Worm (Caenorhabditis elegans): ENCODE results near the gene W08A12.2.

Gene W08A12.2

ce11 chrV:3702998-3703397 is 17.3 kb upstream of the W08A12.2 start (continued):
- TF ChIP-seq nhr-71 (tag; optimal IDR thresholded peaks at IDR 0.05) = peak; percentile 9
- TF ChIP-seq F16B12.6 (tag; optimal IDR thresholded peaks at IDR 0.05) = no peak
- peak; percentile 16 for TF ChIP-seq snu-23 (GFP tag; optimal IDR thresholded peaks at IDR 0.05)
- peak; percentile 13 for TF ChIP-seq swsn-7 (tag; optimal IDR thresholded peaks at IDR 0.05)

- no peak for TF ChIP-seq unc-30 (tag; optimal IDR thresholded peaks at IDR 0.05)
- TF ChIP-seq F16B12.6 (tag; optimal IDR thresholded peaks at IDR 0.05) = no peak
- TF ChIP-seq pax-3 (tag; optimal IDR thresholded peaks at IDR 0.05) = no peak
- TF ChIP-seq efl-3 (GFP tag; optimal IDR thresholded peaks at IDR 0.05) = no peak
- no peak for TF ChIP-seq snu-23 (GFP tag; optimal IDR thresholded peaks at IDR 0.05)
- no peak for TF ChIP-seq mab-9 (GFP tag; IDR thresholded peaks at IDR 0.05)
- TF ChIP-seq nhr-237 (tag; optimal IDR thresholded peaks at IDR 0.05) = no peak
- TF ChIP-seq lin-15B (tag; optimal IDR thresholded peaks at IDR 0.05) = no peak
- no peak for TF ChIP-seq zag-1 (tag; optimal IDR thresholded peaks at IDR 0.05)
- TF ChIP-seq vab-15 (tag; optimal IDR thresholded peaks at IDR 0.05) = no peak
- no peak for TF ChIP-seq mdl-1 (tag; optimal IDR thresholded peaks at IDR 0.05)
- TF ChIP-seq C04F5.9 (tag; optimal IDR thresholded peaks at IDR 0.05) = no peak
- no peak for TF ChIP-seq ceh-8 (GFP tag; optimal IDR thresholded peaks at IDR 0.05)
- no peak for TF ChIP-seq C16A3.4 (tag; optimal IDR thresholded peaks at IDR 0.05)
- no peak for TF ChIP-seq alr-1 (tag; optimal IDR thresholded peaks at IDR 0.05; ENCODE audit: borderline replicate concordance)
Observed at ce11 chrV:3698497-3698896, 12.8 kb upstream of the W08A12.2 start.

- no peak for TF ChIP-seq sup-37 (GFP tag; optimal IDR thresholded peaks at IDR 0.05)
- peak in 1 of 2 experiments; percentile 23 for TF ChIP-seq mdl-1 (tag; optimal IDR thresholded peaks at IDR 0.05)
- peak; percentile 34 for TF ChIP-seq lin-14 (GFP tag; optimal IDR thresholded peaks at IDR 0.05)
- no peak for TF ChIP-seq sox-4 (tag; optimal IDR thresholded peaks at IDR 0.05)
- no peak for TF ChIP-seq ztf-11 (tag; optimal IDR thresholded peaks at IDR 0.05)
- no peak for TF ChIP-seq swsn-7 (tag; optimal IDR thresholded peaks at IDR 0.05)
- TF ChIP-seq egl-27 (tag; optimal IDR thresholded peaks at IDR 0.05) = no peak
- TF ChIP-seq nhr-85 (tag) = peak; percentile 43
- peak; percentile 62 for TF ChIP-seq blmp-1 (tag; optimal IDR thresholded peaks at IDR 0.05)
- no peak for TF ChIP-seq isw-1 (GFP tag; IDR thresholded peaks at IDR 0.05)
- TF ChIP-seq nhr-20 (tag; optimal IDR thresholded peaks at IDR 0.05) = peak; percentile 24
- peak in 1 of 2 experiments; percentile 41 for TF ChIP-seq lsy-2 (tag; optimal IDR thresholded peaks at IDR 0.05)
- TF ChIP-seq nhr-71 (tag; optimal IDR thresholded peaks at IDR 0.05) = peak; percentile 38
- TF ChIP-seq rnt-1 (tag; optimal IDR thresholded peaks at IDR 0.05) = no peak
- TF ChIP-seq nhr-76 (tag; optimal IDR thresholded peaks at IDR 0.05) = no peak
- TF ChIP-seq lin-35 (GFP tag; optimal IDR thresholded peaks at IDR 0.05) = peak in 1 of 2 experiments; percentile 10
- peak; percentile 11 for TF ChIP-seq snu-23 (GFP tag; optimal IDR thresholded peaks at IDR 0.05)
- TF ChIP-seq ztf-4 (tag; optimal IDR thresholded peaks at IDR 0.05) = no peak
- no peak for TF ChIP-seq irx-1 (tag; optimal IDR thresholded peaks at IDR 0.05)
- no peak for TF ChIP-seq efl-1 (optimal IDR thresholded peaks at IDR 0.05)
- peak in 1 of 2 experiments; percentile 48 for TF ChIP-seq efl-1 (GFP tag; optimal IDR thresholded peaks at IDR 0.05 in 1 of 2)
- no peak for TF ChIP-seq tlp-1 (tag; optimal IDR thresholded peaks at IDR 0.05)
- TF ChIP-seq hlh-4 (tag; optimal IDR thresholded peaks at IDR 0.05) = no peak
- TF ChIP-seq elt-3 (tag; optimal IDR thresholded peaks at IDR 0.05) = peak in 1 of 6 experiments; percentile 58
- peak; percentile 86 for TF ChIP-seq elt-2 (tag; optimal IDR thresholded peaks at IDR 0.05)
Observed at ce11 chrV:3697071-3697470, 11.4 kb upstream of the W08A12.2 start.

ce11 chrV:3695254-3695653 is 9.6 kb upstream of the W08A12.2 start:
- peak; percentile 45 for TF ChIP-seq rnt-1 (tag; optimal IDR thresholded peaks at IDR 0.05)
- no peak for TF ChIP-seq lir-3 (tag; optimal IDR thresholded peaks at IDR 0.05; ENCODE audit: poor library complexity)
- peak; percentile 27 for TF ChIP-seq blmp-1 (tag; optimal IDR thresholded peaks at IDR 0.05)
- peak; percentile 21 for TF ChIP-seq unc-130 (tag; optimal IDR thresholded peaks at IDR 0.05)
- TF ChIP-seq efl-1 (optimal IDR thresholded peaks at IDR 0.05) = no peak
- TF ChIP-seq efl-1 (GFP tag; optimal IDR thresholded peaks at IDR 0.05 in 1 of 2) = peak in 1 of 2 experiments; percentile 68
- TF ChIP-seq snu-23 (GFP tag; optimal IDR thresholded peaks at IDR 0.05) = peak; percentile 10
- TF ChIP-seq nhr-84 (tag; optimal IDR thresholded peaks at IDR 0.05) = no peak
- TF ChIP-seq nhr-71 (tag; optimal IDR thresholded peaks at IDR 0.05) = peak; percentile 43
- TF ChIP-seq ztf-11 (tag; optimal IDR thresholded peaks at IDR 0.05) = no peak
- TF ChIP-seq lin-14 (GFP tag; optimal IDR thresholded peaks at IDR 0.05) = peak; percentile 57
- no peak for TF ChIP-seq tbx-2 (tag; optimal IDR thresholded peaks at IDR 0.05)
- peak in 1 of 2 experiments; percentile 13 for TF ChIP-seq lsy-2 (tag; optimal IDR thresholded peaks at IDR 0.05)

Data from whole organism, L1 larva.